Fruit fly (Drosophila melanogaster): Measurements from ENCODE around the gene CG15478.
A peak's percentile ranks its signal among the peaks of the same experiment; 100 is the strongest.

CG15478 gene

DNA sequence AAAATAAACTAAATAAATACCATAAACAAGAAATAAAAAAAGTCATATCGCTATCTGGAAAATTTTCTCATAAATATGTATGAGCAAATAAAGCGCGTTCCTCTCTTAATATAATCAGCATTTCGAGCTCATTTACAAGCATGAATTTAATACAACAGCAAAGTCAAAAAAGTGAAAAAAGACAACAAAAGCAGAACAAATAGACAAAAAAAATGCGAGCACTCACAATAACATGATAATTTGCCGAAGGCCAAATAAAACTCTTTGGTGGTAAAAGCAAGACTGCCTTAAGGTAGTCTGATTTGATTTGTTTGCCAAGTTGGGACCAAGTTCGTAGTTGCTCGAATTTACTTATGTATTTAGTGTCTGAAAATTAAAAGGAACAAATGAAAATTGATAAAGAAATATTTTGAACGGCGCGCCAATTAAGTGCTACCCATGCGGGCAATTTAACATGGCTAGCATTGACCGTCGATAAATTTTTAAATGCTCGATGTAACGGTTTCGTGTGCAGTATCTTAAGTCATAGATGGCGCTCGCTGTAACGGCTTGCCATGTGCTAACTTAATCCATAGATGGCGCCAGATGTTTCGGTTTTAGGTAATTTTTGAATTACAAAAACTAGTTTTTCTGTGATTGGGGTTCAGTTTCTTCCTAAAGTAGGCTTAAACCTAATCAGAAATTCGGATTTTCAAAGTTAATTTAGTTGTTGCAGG, 7.1 kb downstream of the CG15478 start:
- no peak for TF ChIP-seq CG8478 (optimal IDR thresholded peaks at IDR 0.05)
- TF ChIP-seq EcR (GFP tag; optimal IDR thresholded peaks at IDR 0.05), result no peak
- no peak for TF ChIP-seq Dll (optimal IDR thresholded peaks at IDR 0.05)
- TF ChIP-seq pan (optimal IDR thresholded peaks at IDR 0.05), result no peak
- TF ChIP-seq psq (optimal IDR thresholded peaks at IDR 0.05), result no peak
- TF ChIP-seq usp (GFP tag; optimal IDR thresholded peaks at IDR 0.05), result no peak

DNA sequence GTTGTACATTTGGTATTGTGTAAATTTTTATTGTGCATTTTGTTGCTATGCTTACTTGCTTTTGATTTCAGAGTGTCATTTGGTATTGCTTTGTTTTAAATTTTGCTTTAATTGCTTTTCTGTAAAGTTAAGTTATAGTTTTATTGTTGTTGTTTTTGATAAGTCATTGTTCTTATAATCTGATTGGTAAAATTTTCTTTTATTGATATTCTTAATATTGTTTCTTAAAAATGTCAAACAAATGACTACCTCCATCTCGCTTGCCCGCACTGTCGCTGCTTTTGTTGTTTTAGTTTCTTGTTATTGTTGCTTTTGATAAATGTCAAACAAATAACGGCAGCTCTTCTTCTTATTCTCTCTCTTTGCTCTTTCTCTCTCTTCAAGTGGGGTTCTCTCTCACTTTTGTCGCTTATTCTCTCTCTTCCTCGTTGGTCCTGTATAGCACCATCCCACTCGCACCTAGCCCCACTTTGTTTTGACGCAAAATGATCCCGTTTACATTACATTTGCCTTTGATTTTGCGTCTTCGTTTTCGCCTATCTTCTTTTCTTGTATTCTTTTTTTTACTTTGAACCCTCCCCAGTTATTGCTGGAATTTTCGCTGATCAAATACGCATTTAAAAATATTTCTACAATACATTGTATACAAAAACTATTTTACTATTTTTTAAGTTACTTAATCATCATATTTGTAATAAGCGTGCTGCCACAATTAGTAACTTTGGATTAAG, 7.9 kb downstream of the CG15478 start:
- no peak for TF ChIP-seq EcR (GFP tag; optimal IDR thresholded peaks at IDR 0.05)
- TF ChIP-seq pan (optimal IDR thresholded peaks at IDR 0.05), result no peak
- TF ChIP-seq usp (GFP tag; optimal IDR thresholded peaks at IDR 0.05), result no peak
- TF ChIP-seq CG8478 (optimal IDR thresholded peaks at IDR 0.05), result no peak
- TF ChIP-seq Dll (optimal IDR thresholded peaks at IDR 0.05), result no peak
- TF ChIP-seq psq (optimal IDR thresholded peaks at IDR 0.05), result no peak

DNA sequence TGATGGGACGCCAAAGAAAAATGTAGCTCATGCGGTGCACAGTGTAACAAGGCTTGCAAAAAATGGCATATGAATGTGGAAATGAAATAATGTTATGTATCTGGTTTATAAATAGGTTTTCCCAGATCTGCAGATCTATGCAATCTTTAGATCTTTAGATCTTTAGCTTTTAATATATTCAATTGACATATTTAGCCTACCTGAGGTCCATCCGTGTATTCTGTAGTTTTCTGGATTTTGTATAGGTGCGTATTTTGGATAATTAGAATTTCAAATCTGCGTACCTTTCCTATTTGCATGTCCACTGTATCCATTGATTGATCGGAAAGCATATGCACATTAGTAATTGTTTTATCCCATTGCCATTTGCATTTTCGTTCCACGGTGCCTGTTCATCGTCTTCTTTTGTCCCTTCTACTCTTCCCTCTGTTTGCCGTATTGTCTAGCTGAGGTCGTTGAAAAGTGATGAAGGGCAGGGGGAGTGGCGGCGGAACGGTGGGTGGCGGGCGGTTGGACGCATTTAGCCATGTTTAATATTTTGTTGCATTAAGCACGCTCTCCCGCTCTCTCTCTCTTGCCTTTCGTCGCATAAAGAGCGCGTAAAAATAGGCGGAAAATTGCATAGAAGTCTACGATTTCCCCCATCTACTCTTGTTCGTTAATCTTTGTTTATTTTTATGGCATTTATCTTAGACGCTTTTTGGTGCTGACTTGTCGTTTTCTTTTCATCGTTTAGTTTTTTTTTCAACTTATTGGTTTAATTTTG, 8.6 kb downstream of the CG15478 start, which contains the start of gene CHES-1-like:
TSS of gene CHES-1-like (minus strand) at position 444 of the 766 bp plus-strand sequence.
- TF ChIP-seq Dll (optimal IDR thresholded peaks at IDR 0.05), result peak; percentile 58
- TF ChIP-seq pan (optimal IDR thresholded peaks at IDR 0.05), result no peak

DNA sequence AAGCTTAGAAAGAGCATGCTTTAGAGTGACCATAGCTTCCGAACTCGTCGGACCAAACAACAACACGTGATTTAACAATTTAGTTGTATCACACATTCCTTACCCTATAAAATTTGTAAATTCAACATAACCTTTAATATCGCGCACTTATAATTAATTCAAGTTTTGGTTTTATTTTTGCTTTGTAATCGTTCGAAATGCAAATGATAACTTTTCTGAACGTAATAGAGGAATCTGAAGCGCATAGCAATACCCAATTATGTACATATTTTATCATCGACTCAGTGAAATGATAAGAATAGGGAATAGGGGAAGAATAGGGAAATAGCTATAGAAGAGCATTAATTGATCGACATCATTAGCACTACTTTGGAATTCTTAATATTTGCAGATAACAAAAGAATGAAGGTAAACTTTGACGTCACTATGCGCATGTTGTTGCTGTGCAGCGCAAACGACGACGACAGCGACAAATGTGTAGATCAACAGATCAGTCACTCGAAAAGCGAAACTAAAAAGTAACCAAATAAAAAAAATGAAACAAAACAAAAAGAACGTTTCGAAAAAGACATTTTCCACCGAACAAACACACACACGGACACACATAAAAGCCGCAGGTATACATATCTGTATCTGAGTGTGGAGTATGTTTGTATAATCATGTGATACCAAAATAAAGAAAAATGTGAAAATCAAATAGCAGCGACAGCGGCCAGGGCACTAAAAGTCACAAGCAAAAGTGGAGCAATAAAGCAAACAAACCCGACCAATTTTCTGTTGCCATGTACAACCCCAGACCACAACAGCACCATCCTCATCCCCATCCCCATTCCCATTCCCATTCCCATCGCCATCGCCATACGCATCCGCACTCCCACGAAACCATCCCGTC, 10.1 kb downstream of the CG15478 start:
- TF ChIP-seq usp (GFP tag; optimal IDR thresholded peaks at IDR 0.05) (no peak), pan (optimal IDR thresholded peaks at IDR 0.05) (peak; percentile 58)

DNA sequence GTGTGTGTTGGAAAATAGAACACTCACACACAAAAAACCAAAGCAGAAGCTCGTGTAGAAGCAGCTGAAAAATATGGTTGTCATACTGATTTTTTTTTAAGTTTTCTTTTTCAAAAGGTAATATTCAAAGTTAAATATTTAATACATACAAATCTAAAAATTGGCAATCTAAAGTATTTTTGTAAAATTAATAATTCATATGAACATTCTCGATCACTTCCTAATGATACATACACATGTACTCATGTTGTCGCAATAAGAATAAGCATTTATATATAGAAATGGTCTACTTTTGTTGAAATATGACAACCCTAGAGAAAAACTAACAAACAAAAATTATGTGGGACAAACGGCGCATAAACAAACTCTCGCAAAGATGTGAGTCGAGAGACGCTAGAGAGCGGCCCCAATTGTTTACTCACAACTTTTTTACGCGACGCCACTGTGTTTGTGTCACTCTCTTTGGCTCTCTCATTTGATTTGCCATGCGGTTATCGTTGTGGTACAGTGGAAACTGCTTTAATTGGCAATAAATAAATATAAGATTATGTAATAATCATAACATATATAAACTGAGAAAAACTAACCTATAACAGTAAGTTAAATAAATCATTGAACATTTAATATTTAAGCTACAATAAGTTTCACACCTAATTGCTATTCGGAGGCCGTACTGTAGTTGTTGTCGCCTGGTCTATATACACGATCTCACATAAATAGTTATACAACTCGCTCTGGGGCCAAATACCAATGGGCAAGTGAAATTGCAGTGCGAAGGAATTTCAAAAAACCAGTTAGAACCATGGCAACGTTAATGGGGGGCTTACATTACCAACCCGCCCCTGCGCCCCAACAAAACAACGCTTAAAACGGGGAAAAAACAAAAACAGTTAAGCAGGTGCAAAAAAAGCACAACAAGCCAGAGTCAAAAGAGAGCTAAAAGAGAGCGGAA, 11.1 kb downstream of the CG15478 start:
- TF ChIP-seq CG8478 (optimal IDR thresholded peaks at IDR 0.05), result no peak
- TF ChIP-seq Dll (optimal IDR thresholded peaks at IDR 0.05), result no peak
- TF ChIP-seq usp (GFP tag; optimal IDR thresholded peaks at IDR 0.05), result no peak
- no peak for TF ChIP-seq EcR (GFP tag; optimal IDR thresholded peaks at IDR 0.05)

DNA sequence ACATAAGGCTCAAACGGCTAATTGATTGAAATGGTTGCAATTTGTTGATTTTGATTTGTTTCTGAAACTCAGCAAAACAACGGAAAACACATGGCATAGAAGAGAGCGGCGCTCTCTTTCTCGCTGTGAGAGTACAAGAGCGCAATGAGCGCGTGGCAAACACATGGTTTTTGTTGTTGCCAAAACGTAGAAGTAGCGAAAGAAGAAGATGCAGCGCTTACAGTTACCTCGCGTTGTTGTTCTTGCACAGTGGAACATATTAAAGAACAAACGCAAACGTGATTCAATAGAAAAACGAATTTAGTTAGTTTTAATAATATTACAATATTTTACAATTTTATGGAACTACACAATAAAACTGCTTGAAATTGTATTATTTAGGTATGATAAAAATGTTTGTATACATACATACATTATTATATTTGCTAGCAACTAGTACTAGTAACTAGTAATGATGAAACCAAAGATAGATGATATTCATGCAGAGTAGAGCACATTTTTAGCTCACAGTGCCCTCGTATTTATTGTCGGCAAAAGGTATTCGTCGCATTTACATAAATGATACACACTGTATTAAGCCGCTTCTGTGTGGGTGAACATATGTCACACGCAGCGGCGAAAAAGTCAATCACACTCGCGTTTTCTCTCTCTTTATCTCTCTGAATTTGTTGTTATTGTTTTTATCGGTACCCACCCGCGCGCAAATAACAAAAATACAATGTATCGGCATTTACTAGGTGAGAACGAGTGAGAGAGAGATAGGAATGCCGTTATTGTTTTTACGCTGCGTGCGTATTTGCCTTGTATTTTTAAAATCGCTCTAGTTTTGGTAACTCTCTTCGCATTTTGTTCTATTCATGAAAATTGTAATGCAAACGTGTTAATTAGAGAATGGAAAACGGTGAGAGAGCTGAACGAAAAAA, 12.3 kb downstream of the CG15478 start:
- TF ChIP-seq EcR (GFP tag; optimal IDR thresholded peaks at IDR 0.05) (peak in 1 of 2 experiments; percentile 12), psq (optimal IDR thresholded peaks at IDR 0.05) (no peak), Dll (optimal IDR thresholded peaks at IDR 0.05) (peak; percentile 69)

DNA sequence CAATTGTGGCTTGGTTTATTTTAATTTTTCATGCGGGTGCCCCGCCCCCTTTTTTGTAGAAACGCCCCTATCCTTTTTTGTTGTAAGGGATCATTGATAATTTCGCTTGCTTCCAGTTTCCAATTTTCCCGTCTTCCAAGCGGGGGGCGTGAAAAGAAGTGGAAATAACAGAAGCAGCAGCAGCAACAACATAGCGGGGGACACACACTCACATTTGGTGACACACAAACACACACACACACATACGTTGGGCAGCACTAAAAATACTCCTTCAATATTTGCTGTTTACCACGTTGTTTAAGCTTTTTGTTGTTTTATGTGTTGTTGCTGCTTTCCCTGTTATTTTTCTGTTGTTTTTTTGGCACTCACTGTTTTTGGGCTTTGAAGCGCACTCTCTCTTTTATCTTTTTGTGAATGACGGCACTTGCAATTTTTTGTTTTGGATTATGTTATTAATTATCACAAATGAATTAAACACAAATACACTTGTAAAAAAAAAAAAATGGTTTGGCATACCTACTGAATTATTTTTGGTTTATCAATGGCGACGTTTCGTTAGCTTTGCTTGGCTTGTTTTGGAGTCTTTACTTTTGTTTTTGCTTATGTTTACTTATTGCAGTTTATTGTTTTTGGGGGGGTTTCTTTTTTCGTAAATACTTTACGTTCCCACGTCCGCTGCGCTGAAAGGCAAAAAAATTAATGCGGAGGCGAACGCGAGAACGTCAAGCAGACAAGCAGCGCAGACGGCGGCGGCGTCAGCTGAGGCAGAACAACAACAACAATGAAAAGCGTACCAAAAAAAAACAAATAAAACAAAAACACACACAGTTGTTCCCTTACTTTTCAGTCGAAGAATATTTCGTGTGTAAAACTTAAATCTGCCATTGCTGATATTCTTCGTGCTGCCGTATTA, 13.2 kb downstream of the CG15478 start:
- TF ChIP-seq CG8478 (optimal IDR thresholded peaks at IDR 0.05) (no peak), psq (optimal IDR thresholded peaks at IDR 0.05) (no peak), usp (GFP tag; optimal IDR thresholded peaks at IDR 0.05) (no peak), pan (optimal IDR thresholded peaks at IDR 0.05) (no peak)

DNA sequence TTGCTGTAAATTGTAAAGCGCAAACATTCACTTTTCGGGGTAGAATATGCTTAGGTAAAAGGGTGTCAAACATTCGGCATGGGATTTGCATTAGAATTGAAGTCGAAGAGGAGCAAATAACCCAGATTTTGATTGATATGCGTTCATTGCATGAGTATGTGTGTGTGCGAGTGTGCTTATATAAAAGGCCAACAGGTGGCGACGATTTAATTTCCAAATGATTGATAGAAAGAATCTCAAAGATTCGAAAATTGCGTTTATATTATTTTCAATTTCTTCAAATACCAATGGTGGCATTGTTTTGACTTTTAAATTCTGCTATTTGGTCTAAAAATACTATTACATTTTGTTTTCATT, 13.9 kb downstream of the CG15478 start:
- TF ChIP-seq Dll (optimal IDR thresholded peaks at IDR 0.05), result no peak
- no peak for TF ChIP-seq psq (optimal IDR thresholded peaks at IDR 0.05)
- no peak for TF ChIP-seq pan (optimal IDR thresholded peaks at IDR 0.05)
- TF ChIP-seq usp (GFP tag; optimal IDR thresholded peaks at IDR 0.05), result no peak
- TF ChIP-seq CG8478 (optimal IDR thresholded peaks at IDR 0.05), result no peak
- TF ChIP-seq EcR (GFP tag; optimal IDR thresholded peaks at IDR 0.05), result no peak

Data from whole organism.